Worm (Caenorhabditis elegans) whole organism, midembryonic: ENCODE data around the gene ppm-1.G.

Source experiments
- T22C8.4 ChIP-seq: fragments of 200-800 bp; sonication (Bioruptor generic); IDR thresholded peaks from 2 replicates; pipeline ENCODE4 v1.3.6; 2022; ENCODE audit warnings: missing genetic modification characterization, missing compliant biosample characterization
- cog-1 ChIP-seq: sonication (generic microtip); optimal IDR thresholded peaks from 2 replicates; lab custom pipeline; 2016; ENCODE audit warnings: missing genetic modification characterization, missing compliant biosample characterization
- flt-1 ChIP-seq: fragments of 200-800 bp; sonication (Bioruptor generic); IDR thresholded peaks from 2 replicates; pipeline ENCODE4 v1.3.6; 2022; ENCODE audit warnings: missing genetic modification characterization, missing compliant biosample characterization
- klf-2 ChIP-seq: fragments of 200-800 bp; sonication (Bioruptor generic); conservative IDR thresholded peaks from 2 replicates; pipeline ENCODE4 v1.3.6; 2022; ENCODE audit warnings: missing genetic modification reagents, missing genetic modification characterization, missing compliant biosample characterization
- med-1 ChIP-seq: sonication (generic microtip); optimal IDR thresholded peaks from 2 replicates; lab custom pipeline; 2017; ENCODE audit warnings: missing genetic modification characterization, mild to moderate bottlenecking, missing compliant biosample characterization, antibody characterized with exemption, missing genetic modification reagents; ENCODE audit not compliant: insufficient read depth
- ref-1 ChIP-seq: fragments of 200-800 bp; sonication (Bioruptor generic); conservative IDR thresholded peaks from 2 replicates; pipeline ENCODE4 v1.3.6; 2022; ENCODE audit warnings: missing genetic modification reagents, missing genetic modification characterization, missing compliant biosample characterization
- ztf-29 ChIP-seq: fragments of 200-800 bp; sonication (Bioruptor generic); IDR thresholded peaks from 2 replicates; pipeline ENCODE4 v1.3.6; 2022; ENCODE audit warnings: missing genetic modification reagents, missing genetic modification characterization, missing compliant biosample characterization

ce11 chrIII:819313-819712, 35.8 kb downstream of the ppm-1.G start:
- TF ChIP-seq flt-1 (GFP tag; lab: Robert Waterston, UW) (no peak), cog-1 (tag; lab: Kevin White, UChicago) (no peak), med-1 (GFP tag; lab: Kevin White, UChicago) (no peak), T22C8.4 (GFP tag; lab: Robert Waterston, UW) (no peak), ref-1 (no peak), klf-2 (GFP tag; lab: Robert Waterston, UW) (no peak), ztf-29 (GFP tag; lab: Robert Waterston, UW) (no peak)
